Fruit fly (Drosophila melanogaster): ENCODE results near the gene CG31342.
A peak's percentile ranks its signal among the peaks of the same experiment; 100 is the strongest.

DNA sequence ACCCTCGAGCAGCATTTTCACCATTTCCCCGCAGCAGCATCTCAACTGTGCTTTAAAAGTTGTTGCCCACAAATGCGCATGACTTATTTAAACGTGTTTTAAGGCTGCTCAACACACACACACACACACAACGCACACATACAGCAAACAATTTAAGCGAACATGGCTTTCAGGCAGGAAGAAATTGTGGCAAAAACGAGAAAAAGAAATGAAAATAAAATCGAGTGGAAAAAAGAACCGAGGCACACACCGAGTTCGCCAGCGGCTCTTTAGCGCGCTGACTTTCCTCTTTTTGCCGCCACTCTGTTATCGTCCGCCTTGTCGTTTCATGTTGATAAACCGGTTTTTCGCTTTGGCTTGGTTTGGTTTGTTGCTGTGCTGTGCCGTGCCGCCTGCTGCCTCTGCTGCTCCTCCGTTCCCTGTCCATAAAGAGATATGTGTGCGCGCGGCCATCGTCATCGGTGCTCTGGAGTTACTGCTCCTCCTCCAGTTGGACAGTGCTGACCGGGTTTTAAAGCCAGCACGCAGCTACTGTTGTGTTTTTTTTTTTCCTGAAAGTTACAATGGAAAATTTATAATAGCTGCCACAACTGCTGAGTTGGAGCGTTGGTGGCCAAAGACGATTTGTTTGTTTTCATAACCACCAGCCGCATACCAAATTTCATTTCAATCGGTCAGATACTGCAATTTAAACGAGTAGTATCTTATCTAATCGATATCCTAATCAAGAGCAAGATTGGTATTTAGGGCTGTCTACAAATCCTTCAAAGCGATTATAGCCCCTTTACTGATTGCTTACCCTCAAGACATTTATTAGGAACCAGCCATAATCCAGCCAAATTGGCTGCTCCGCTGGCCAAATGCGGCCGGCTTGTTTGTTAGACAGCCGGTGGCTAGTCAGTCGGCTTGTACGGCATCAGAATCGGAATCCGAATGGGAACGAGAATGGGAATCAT, 30.2 kb downstream of the CG31342 start:
- TF ChIP-seq Dfd (GFP tag; optimal IDR thresholded peaks at IDR 0.05) = no peak
- TF ChIP-seq psq (GFP tag; optimal IDR thresholded peaks at IDR 0.05) = peak; percentile 69
- peak; percentile 36 for TF ChIP-seq br (GFP tag; optimal IDR thresholded peaks at IDR 0.05)
